Worm (Caenorhabditis elegans): ENCODE data around the gene T22D1.5.

T22D1.5 gene

DNA sequence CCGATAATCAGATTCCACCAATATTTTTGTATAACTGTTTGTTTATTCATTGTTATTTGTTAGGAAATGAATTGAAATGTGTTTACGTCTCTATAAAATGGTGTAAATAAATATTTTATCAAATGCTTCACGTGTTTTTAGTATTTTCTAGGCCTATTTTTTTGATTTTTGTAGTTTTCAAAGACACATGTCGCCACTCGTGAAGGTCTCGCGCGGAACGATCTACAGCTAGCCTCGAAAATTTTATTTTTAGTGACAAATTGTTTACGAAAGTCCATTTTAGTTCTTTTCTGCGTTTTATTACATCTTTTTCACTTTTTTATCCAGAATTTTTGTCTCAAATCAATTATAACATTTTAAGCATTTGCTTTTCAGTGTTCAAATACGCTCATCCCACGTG lies at the start of gene T22D1.5:
Gene T22D1.5, plus strand, starts transcription at position 376 of the 400 bp plus-strand sequence.
- TF ChIP-seq unc-62 (GFP tag; optimal IDR thresholded peaks at IDR 0.05) (no peak), lsy-2 (tag; optimal IDR thresholded peaks at IDR 0.05) (no peak), sem-2 (GFP tag; optimal IDR thresholded peaks at IDR 0.05) (no peak), flh-1 (GFP tag; optimal IDR thresholded peaks at IDR 0.05) (no peak), zip-8 (tag; optimal IDR thresholded peaks at IDR 0.05) (no peak), tbx-8 (GFP tag; optimal IDR thresholded peaks at IDR 0.05) (no peak), mls-2 (tag; optimal IDR thresholded peaks at IDR 0.05) (no peak), snpc-4 (tag; optimal IDR thresholded peaks at IDR 0.05) (no peak), blmp-1 (tag; optimal IDR thresholded peaks at IDR 0.05) (no peak), M03D4.4 (tag; optimal IDR thresholded peaks at IDR 0.05) (no peak), unc-120 (tag; optimal IDR thresholded peaks at IDR 0.05; ENCODE audit: poor library complexity, severe bottlenecking) (no peak), ceh-83 (GFP tag; optimal IDR thresholded peaks at IDR 0.05) (no peak), lin-32 (GFP tag; optimal IDR thresholded peaks at IDR 0.05) (no peak), sptf-1 (tag; optimal IDR thresholded peaks at IDR 0.05) (no peak), lin-13 (tag; optimal IDR thresholded peaks at IDR 0.05) (no peak), cnd-1 (tag; optimal IDR thresholded peaks at IDR 0.05) (no peak), hlh-1 (tag; optimal IDR thresholded peaks at IDR 0.05) (no peak), ces-1 (GFP tag; optimal IDR thresholded peaks at IDR 0.05) (no peak), nhr-237 (tag; optimal IDR thresholded peaks at IDR 0.05) (no peak)

DNA sequence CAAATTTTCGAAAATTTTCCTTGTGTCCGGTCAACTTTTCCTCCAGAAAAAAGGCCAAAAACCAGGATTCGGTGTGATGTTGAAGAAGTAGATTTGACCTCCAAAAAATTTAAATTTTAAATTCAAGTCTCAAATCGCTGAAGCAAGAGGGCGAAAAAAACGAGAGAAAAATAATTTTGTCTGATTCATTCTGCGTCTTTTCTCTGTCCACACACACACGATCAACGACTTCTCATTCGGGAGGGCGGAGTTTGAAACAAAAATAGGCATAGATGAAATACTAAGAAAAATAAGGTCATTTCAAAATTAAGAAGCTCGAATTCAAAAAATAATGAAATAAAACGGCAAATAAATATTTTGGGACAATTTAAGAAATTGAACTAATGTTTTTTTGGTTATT lies 44.5 kb upstream of the T22D1.5 start, which contains the start of gene R13H7.2:
Gene R13H7.2, minus strand, starts transcription at position 101 of the 400 bp plus-strand sequence.
- TF ChIP-seq elt-1 (tag; optimal IDR thresholded peaks at IDR 0.05; ENCODE audit: borderline replicate concordance, insufficient read depth) (no peak), nhr-2 (tag; optimal IDR thresholded peaks at IDR 0.05) (no peak), lin-32 (GFP tag; optimal IDR thresholded peaks at IDR 0.05) (no peak), drap-1 (GFP tag; optimal IDR thresholded peaks at IDR 0.05) (no peak), ham-2 (GFP tag; optimal IDR thresholded peaks at IDR 0.05) (no peak), sem-2 (GFP tag; optimal IDR thresholded peaks at IDR 0.05) (no peak), ztf-11 (tag; optimal IDR thresholded peaks at IDR 0.05) (no peak), unc-62 (GFP tag; optimal IDR thresholded peaks at IDR 0.05) (no peak)

- no peak for TF ChIP-seq ztf-11 (tag; optimal IDR thresholded peaks at IDR 0.05)
- TF ChIP-seq bed-3 (GFP tag; optimal IDR thresholded peaks at IDR 0.05), result no peak
- TF ChIP-seq ceh-83 (GFP tag; optimal IDR thresholded peaks at IDR 0.05), result no peak
- TF ChIP-seq elt-1 (tag; optimal IDR thresholded peaks at IDR 0.05; ENCODE audit: borderline replicate concordance, insufficient read depth), result no peak
- TF ChIP-seq sem-2 (GFP tag; optimal IDR thresholded peaks at IDR 0.05), result no peak
- no peak for TF ChIP-seq ceh-39 (tag; optimal IDR thresholded peaks at IDR 0.05)
- TF ChIP-seq zip-8 (tag; optimal IDR thresholded peaks at IDR 0.05), result no peak
- TF ChIP-seq nhr-28 (tag; optimal IDR thresholded peaks at IDR 0.05), result no peak
- no peak for TF ChIP-seq ces-1 (GFP tag; optimal IDR thresholded peaks at IDR 0.05)
- no peak for TF ChIP-seq cnd-1 (tag; optimal IDR thresholded peaks at IDR 0.05)
- TF ChIP-seq sptf-1 (tag; optimal IDR thresholded peaks at IDR 0.05), result no peak
- no peak for TF ChIP-seq ham-2 (GFP tag; optimal IDR thresholded peaks at IDR 0.05)
- no peak for TF ChIP-seq elt-3 (tag; optimal IDR thresholded peaks at IDR 0.05)
These were observed 36.0 kb upstream of the T22D1.5 start, which contains the start of gene srx-20 for ce11 chrIV:6867791-6868190. srx-20 (plus strand) TSS chrIV:6868091.

DNA sequence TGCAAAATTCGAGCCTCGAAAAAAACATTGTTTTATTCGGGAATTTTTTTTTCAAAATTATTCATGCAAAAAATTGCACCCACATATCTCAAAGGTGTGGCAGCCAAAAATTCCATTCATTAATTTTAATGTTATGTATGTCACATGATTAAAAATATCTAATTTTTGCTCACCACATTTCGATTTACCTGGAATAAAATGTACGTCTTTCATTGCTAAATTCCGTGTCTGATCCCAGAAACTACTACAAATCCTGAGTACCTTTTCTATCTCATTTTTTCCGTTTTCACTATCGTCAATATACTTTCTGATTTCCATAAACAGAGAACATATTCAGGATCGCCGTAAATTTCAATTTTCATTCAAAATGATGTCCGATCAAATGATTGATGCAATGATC lies 30.8 kb upstream of the T22D1.5 start, which contains the start of gene srx-19:
Gene srx-19, plus strand, starts transcription at position 301 of the 400 bp plus-strand sequence.
- TF ChIP-seq M03D4.4 (tag; optimal IDR thresholded peaks at IDR 0.05) (no peak), unc-39 (tag; optimal IDR thresholded peaks at IDR 0.05) (no peak), nhr-2 (tag; optimal IDR thresholded peaks at IDR 0.05) (no peak), nhr-76 (tag; optimal IDR thresholded peaks at IDR 0.05) (no peak), ceh-43 (GFP tag; optimal IDR thresholded peaks at IDR 0.05) (no peak), ztf-11 (tag; optimal IDR thresholded peaks at IDR 0.05) (no peak)

DNA sequence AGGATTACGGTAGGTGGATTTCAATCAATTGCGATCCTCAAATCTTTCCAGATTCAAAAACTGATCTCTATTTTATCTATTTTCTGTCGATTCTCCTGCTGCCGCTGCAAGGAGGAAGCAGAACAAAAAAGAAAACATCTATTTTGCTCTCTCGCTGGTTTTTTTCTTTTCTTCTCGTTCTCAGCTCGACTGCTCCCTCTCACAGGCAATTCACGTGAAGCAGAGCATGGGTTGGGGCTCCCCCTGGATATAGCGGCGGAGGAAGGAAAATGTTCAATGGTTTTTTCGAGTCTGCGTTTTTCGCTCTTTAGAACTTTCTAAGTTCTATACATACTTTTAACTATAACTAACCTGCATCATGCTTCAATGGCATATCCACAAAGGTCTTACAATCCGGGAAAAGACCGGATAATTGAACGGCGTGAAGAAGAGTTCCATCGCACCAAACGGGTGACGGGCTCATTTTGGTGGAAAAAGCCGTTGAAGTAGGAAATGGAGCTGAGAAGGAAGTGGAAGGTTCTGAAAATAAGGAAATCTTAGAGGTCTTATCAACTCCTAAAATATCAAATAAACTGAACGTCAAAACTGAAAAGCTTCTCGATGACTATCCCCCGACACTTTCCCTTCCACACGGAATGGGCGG lies 24.7 kb upstream of the T22D1.5 start:
- TF ChIP-seq tbx-8 (GFP tag; optimal IDR thresholded peaks at IDR 0.05) (no peak), elt-3 (tag; optimal IDR thresholded peaks at IDR 0.05) (no peak), cnd-1 (tag; optimal IDR thresholded peaks at IDR 0.05) (peak; percentile 23)
